Worm (Caenorhabditis elegans) whole organism, L3 larva: ENCODE measurements around the gene fsn-1.

ENCODE experiments used
- nfya-1 ChIP-seq: sonication (generic microtip); optimal IDR thresholded peaks from 2 replicates; lab custom pipeline; 2017; ENCODE audit warnings: missing genetic modification characterization, mild to moderate bottlenecking, missing compliant biosample characterization, antibody characterized with exemption, moderate library complexity; ENCODE audit not compliant: insufficient read depth
- nhr-12 ChIP-seq: fragments of 150-350 bp; optimal IDR thresholded peaks from 2 replicates; lab custom pipeline; 2014; ENCODE audit warnings: missing biosample characterization, missing genetic modification characterization
- nhr-237 ChIP-seq: fragments of 150-350 bp; optimal IDR thresholded peaks from 2 replicates; lab custom pipeline; 2014; ENCODE audit warnings: missing biosample characterization, missing genetic modification characterization
- nhr-28 ChIP-seq: fragments of 150-350 bp; optimal IDR thresholded peaks from 2 replicates; lab custom pipeline; 2014; ENCODE audit warnings: missing biosample characterization, missing genetic modification characterization
- ztf-11 ChIP-seq: fragments of 150-350 bp; optimal IDR thresholded peaks from 2 replicates; lab custom pipeline; 2014; ENCODE audit warnings: missing biosample characterization, missing genetic modification characterization
- ztf-4 ChIP-seq: fragments of 150-350 bp; optimal IDR thresholded peaks from 2 replicates; lab custom pipeline; 2014; ENCODE audit warnings: missing biosample characterization, missing genetic modification characterization

DNA sequence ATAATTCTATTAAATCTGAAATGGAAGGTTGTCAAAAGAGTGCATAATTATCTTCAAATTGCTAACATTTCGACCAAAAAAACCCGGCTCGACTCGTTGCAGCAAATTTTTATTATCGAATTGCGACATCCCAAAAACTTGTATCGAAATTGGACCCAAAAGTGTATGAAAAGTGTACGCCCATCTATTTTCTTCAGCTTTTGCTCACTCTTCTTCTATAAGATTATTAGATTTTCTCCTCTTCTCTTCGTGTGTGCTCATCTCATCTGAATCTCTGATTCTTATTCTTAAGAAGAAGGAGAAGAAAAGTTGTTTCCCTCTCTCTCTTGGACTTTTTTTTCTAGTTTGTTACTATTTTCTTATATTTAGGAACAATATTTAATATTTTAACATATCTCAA, 30.1 kb downstream of the fsn-1 start:
- TF ChIP-seq nhr-28 (tag; lab: Kevin White, UChicago) (no peak), nfya-1 (tag; lab: Kevin White, UChicago) (no peak), ztf-4 (no peak), nhr-12 (no peak), nhr-237 (no peak), ztf-11 (tag; lab: Kevin White, UChicago) (no peak)
